Fruit fly (Drosophila melanogaster) whole organism, embryonic: ENCODE data around the gene sdt.

Experiments
- Bdp1 ChIP-seq: fragments of 200-800 bp; sonication (Bioruptor generic); optimal IDR thresholded peaks from 3 replicates; lab custom pipeline; 2016; ENCODE audit warnings: missing biosample characterization, missing genetic modification characterization
- CG10462 ChIP-seq: fragments of 200-800 bp; sonication (Bioruptor generic); optimal IDR thresholded peaks from 2 replicates; lab custom pipeline; 2016; ENCODE audit warnings: missing biosample characterization, missing genetic modification characterization
- CG10979 ChIP-seq: fragments of 200-800 bp; sonication (Bioruptor generic); optimal IDR thresholded peaks from 2 replicates; lab custom pipeline; 2018; ENCODE audit warnings: missing biosample characterization, mild to moderate bottlenecking, missing genetic modification characterization, moderate library complexity
- CG12219 ChIP-seq: fragments of 200-800 bp; sonication (Bioruptor generic); optimal IDR thresholded peaks from 3 replicates; lab custom pipeline; 2018; ENCODE audit warnings: missing biosample characterization, mild to moderate bottlenecking, missing genetic modification characterization
- CG13296 ChIP-seq: fragments of 200-800 bp; sonication (Bioruptor generic); optimal IDR thresholded peaks from 3 replicates; lab custom pipeline; 2018; ENCODE audit warnings: missing biosample characterization, mild to moderate bottlenecking, missing genetic modification characterization
- CG13894 ChIP-seq: fragments of 200-800 bp; sonication (Bioruptor generic); optimal IDR thresholded peaks from 3 replicates; lab custom pipeline; 2018; ENCODE audit warnings: missing biosample characterization, mild to moderate bottlenecking, missing genetic modification characterization, moderate library complexity
- CG15011 ChIP-seq: fragments of 200-800 bp; sonication (Bioruptor generic); optimal IDR thresholded peaks from 3 replicates; lab custom pipeline; 2018; ENCODE audit warnings: missing biosample characterization, mild to moderate bottlenecking, missing genetic modification characterization
- CG17186 ChIP-seq: fragments of 200-800 bp; sonication (Bioruptor generic); optimal IDR thresholded peaks from 3 replicates; lab custom pipeline; 2017; ENCODE audit warnings: missing biosample characterization, missing genetic modification reagents, missing genetic modification characterization
- CG17612 ChIP-seq: fragments of 200-800 bp; sonication (Bioruptor generic); IDR thresholded peaks from 2 replicates; pipeline ENCODE4 v1.3.6; 2022; ENCODE audit warnings: missing biosample characterization, missing genetic modification characterization
- CG18262 ChIP-seq: fragments of 200-800 bp; optimal IDR thresholded peaks from 3 replicates; lab custom pipeline; 2019; ENCODE audit warnings: missing biosample characterization, mild to moderate bottlenecking, missing genetic modification characterization, moderate library complexity
- CG18476 ChIP-seq: fragments of 200-800 bp; sonication (Bioruptor generic); optimal IDR thresholded peaks from 2 replicates; lab custom pipeline; 2016; ENCODE audit warnings: missing biosample characterization, mild to moderate bottlenecking, missing genetic modification characterization
- CG18599 ChIP-seq: fragments of 200-800 bp; sonication (Bioruptor generic); optimal IDR thresholded peaks from 3 replicates; lab custom pipeline; 2017; ENCODE audit warnings: missing biosample characterization, missing genetic modification characterization, mild to moderate bottlenecking, moderate library complexity, missing genetic modification reagents
- CG3847 ChIP-seq: fragments of 200-800 bp; sonication (Bioruptor generic); IDR thresholded peaks from 2 replicates; pipeline ENCODE4 v1.3.6; 2022; ENCODE audit warnings: missing biosample characterization, missing genetic modification characterization
- CG6791 ChIP-seq: fragments of 200-800 bp; sonication (Bioruptor generic); IDR thresholded peaks from 3 replicates; pipeline ENCODE4 v1.3.6; 2022; ENCODE audit warnings: missing biosample characterization, missing genetic modification characterization; ENCODE audit not compliant: partially characterized antibody
- CG7271 ChIP-seq: fragments of 200-800 bp; sonication (Bioruptor generic); optimal IDR thresholded peaks from 2 replicates; lab custom pipeline; 2018; ENCODE audit warnings: missing biosample characterization, mild to moderate bottlenecking, missing genetic modification characterization, moderate library complexity
- CG7786 ChIP-seq: fragments of 200-800 bp; sonication (Bioruptor generic); optimal IDR thresholded peaks from 2 replicates; lab custom pipeline; 2016; ENCODE audit warnings: missing biosample characterization, missing genetic modification characterization
- D19A ChIP-seq: fragments of 200-800 bp; optimal IDR thresholded peaks from 3 replicates; lab custom pipeline; 2019; ENCODE audit warnings: missing biosample characterization, mild to moderate bottlenecking, missing genetic modification characterization, moderate library complexity
- E2f2 ChIP-seq: fragments of 200-800 bp; sonication (Bioruptor generic); IDR thresholded peaks from 2 replicates; pipeline ENCODE4 v1.3.6; 2022; ENCODE audit warnings: missing biosample characterization, missing genetic modification characterization
- ERR ChIP-seq: fragments of 200-800 bp; sonication (Bioruptor generic); optimal IDR thresholded peaks from 2 replicates; lab custom pipeline; 2016; ENCODE audit warnings: missing biosample characterization, missing genetic modification characterization
- Hmx ChIP-seq: fragments of 200-800 bp; sonication (Bioruptor generic); optimal IDR thresholded peaks from 2 replicates; lab custom pipeline; 2016; ENCODE audit warnings: missing biosample characterization, missing genetic modification characterization
- Hr39 ChIP-seq: fragments of >200 bp; optimal IDR thresholded peaks from 2 replicates; lab custom pipeline; 2017
- Lpt ChIP-seq: fragments of >200 bp; optimal IDR thresholded peaks from 2 replicates; lab custom pipeline; 2018; ENCODE audit warnings: missing biosample characterization, missing genetic modification characterization
- Meics ChIP-seq: fragments of 200-800 bp; sonication (Bioruptor generic); optimal IDR thresholded peaks from 2 replicates; lab custom pipeline; 2017; ENCODE audit warnings: missing biosample characterization, mild to moderate bottlenecking, missing genetic modification characterization
- NfI ChIP-seq: fragments of 200-800 bp; sonication (Bioruptor generic); optimal IDR thresholded peaks from 3 replicates; lab custom pipeline; 2018; ENCODE audit warnings: missing biosample characterization, mild to moderate bottlenecking, missing genetic modification characterization, moderate library complexity
- Opbp ChIP-seq: fragments of 200-800 bp; sonication (Bioruptor generic); IDR thresholded peaks from 3 replicates; pipeline ENCODE4 v1.3.6; 2022; ENCODE audit warnings: missing biosample characterization, missing genetic modification characterization; ENCODE audit not compliant: partially characterized antibody
- Ravus ChIP-seq: fragments of 200-800 bp; sonication (Bioruptor generic); IDR thresholded peaks from 2 replicates; pipeline ENCODE4 v1.3.6; 2022; ENCODE audit warnings: missing biosample characterization, missing genetic modification characterization
- TFAM ChIP-seq: fragments of 200-800 bp; sonication (Bioruptor generic); optimal IDR thresholded peaks from 2 replicates; lab custom pipeline; 2017; ENCODE audit warnings: missing biosample characterization, missing genetic modification characterization, inconsistent platforms
- Tbp ChIP-seq: fragments of >200 bp; optimal IDR thresholded peaks from 2 replicates; lab custom pipeline; 2018; ENCODE audit warnings: missing biosample characterization, missing genetic modification characterization
- al ChIP-seq: fragments of 200-800 bp; sonication (Bioruptor generic); IDR thresholded peaks from 2 replicates; pipeline ENCODE4 v1.3.6; 2022; ENCODE audit warnings: missing biosample characterization, missing genetic modification characterization
- bcd ChIP-seq: fragments of 200-800 bp; sonication (Bioruptor generic); optimal IDR thresholded peaks from 2 replicates; lab custom pipeline; 2017; ENCODE audit warnings: missing biosample characterization, mild to moderate bottlenecking, missing genetic modification characterization
- bigmax ChIP-seq: fragments of 200-800 bp; sonication (Bioruptor generic); optimal IDR thresholded peaks from 2 replicates; lab custom pipeline; 2018; ENCODE audit warnings: missing biosample characterization, mild to moderate bottlenecking, missing genetic modification characterization
- bsh ChIP-seq, 2 experiments: fragments of 200-800 bp; sonication (Bioruptor generic); optimal IDR thresholded peaks; 2 replicates each; lab custom pipeline; 2017 to 2018; ENCODE audit warnings: mild to moderate bottlenecking in 2 of 2, missing biosample characterization in 2 of 2, missing genetic modification characterization in 2 of 2, moderate library complexity in 1 of 2
- cad ChIP-seq: fragments of >200 bp; optimal IDR thresholded peaks from 2 replicates; lab custom pipeline; 2017; ENCODE audit warnings: missing biosample characterization, missing genetic modification characterization
- crol ChIP-seq: fragments of 200-800 bp; sonication (Bioruptor generic); IDR thresholded peaks from 2 replicates; pipeline ENCODE4 v1.3.6; 2022; ENCODE audit warnings: missing biosample characterization, missing genetic modification characterization
- dmrt99B ChIP-seq: fragments of 200-800 bp; sonication (Bioruptor generic); optimal IDR thresholded peaks from 2 replicates; lab custom pipeline; 2018; ENCODE audit warnings: missing biosample characterization, mild to moderate bottlenecking, missing genetic modification characterization, moderate library complexity
- en ChIP-seq: fragments of 200-800 bp; sonication (Bioruptor generic); optimal IDR thresholded peaks from 2 replicates; lab custom pipeline; 2016; ENCODE audit warnings: missing biosample characterization, missing genetic modification characterization
- eyg ChIP-seq: fragments of 200-800 bp; sonication (Bioruptor generic); optimal IDR thresholded peaks from 3 replicates; lab custom pipeline; 2016; ENCODE audit warnings: missing biosample characterization, missing genetic modification characterization
- gt ChIP-seq: fragments of 200-800 bp; sonication (Bioruptor generic); IDR thresholded peaks from 2 replicates; pipeline ENCODE4 v1.3.6; 2022; ENCODE audit warnings: missing biosample characterization, missing genetic modification characterization
- ham ChIP-seq: fragments of 200-800 bp; sonication (Bioruptor generic); IDR thresholded peaks from 2 replicates; pipeline ENCODE4 v1.3.6; 2022; ENCODE audit warnings: missing biosample characterization, missing genetic modification characterization
- lilli ChIP-seq: fragments of 200-800 bp; sonication (Bioruptor generic); optimal IDR thresholded peaks from 3 replicates; lab custom pipeline; 2016; ENCODE audit warnings: missing biosample characterization, missing genetic modification characterization
- oc ChIP-seq: fragments of 200-800 bp; sonication (Bioruptor generic); optimal IDR thresholded peaks from 2 replicates; lab custom pipeline; 2018; ENCODE audit warnings: missing biosample characterization, mild to moderate bottlenecking, missing genetic modification characterization, moderate library complexity
- pb ChIP-seq: fragments of 200-800 bp; sonication (Bioruptor generic); optimal IDR thresholded peaks from 3 replicates; lab custom pipeline; 2016; ENCODE audit warnings: missing biosample characterization, missing genetic modification characterization
- run ChIP-seq: fragments of 200-800 bp; sonication (Bioruptor generic); optimal IDR thresholded peaks from 3 replicates; lab custom pipeline; 2018; ENCODE audit warnings: missing biosample characterization, mild to moderate bottlenecking, missing genetic modification characterization
- seq ChIP-seq: fragments of 200-800 bp; sonication (Bioruptor generic); IDR thresholded peaks from 2 replicates; pipeline ENCODE4 v1.3.6; 2022; ENCODE audit warnings: missing biosample characterization, missing genetic modification characterization
- sisA ChIP-seq: fragments of 200-800 bp; sonication (Bioruptor generic); IDR thresholded peaks from 2 replicates; pipeline ENCODE4 v1.3.6; 2022; ENCODE audit warnings: missing biosample characterization, missing genetic modification characterization
- so ChIP-seq: fragments of 200-800 bp; sonication (Bioruptor generic); IDR thresholded peaks from 3 replicates; pipeline ENCODE4 v1.3.6; 2022; ENCODE audit warnings: missing biosample characterization, missing genetic modification characterization
- stc ChIP-seq: fragments of 200-800 bp; sonication (Bioruptor generic); IDR thresholded peaks from 2 replicates; pipeline ENCODE4 v1.3.6; 2022; ENCODE audit warnings: missing biosample characterization, missing genetic modification characterization
- stwl ChIP-seq: fragments of 200-800 bp; sonication (Bioruptor generic); optimal IDR thresholded peaks from 3 replicates; lab custom pipeline; 2018; ENCODE audit warnings: missing biosample characterization, mild to moderate bottlenecking, missing genetic modification characterization, moderate library complexity
- tup ChIP-seq: fragments of 200-800 bp; sonication (Bioruptor generic); optimal IDR thresholded peaks from 2 replicates; lab custom pipeline; 2016; ENCODE audit warnings: missing biosample characterization, mild to moderate bottlenecking, missing genetic modification characterization, moderate library complexity
- wek ChIP-seq: fragments of 200-800 bp; sonication (Bioruptor generic); optimal IDR thresholded peaks from 3 replicates; lab custom pipeline; 2018; ENCODE audit warnings: missing biosample characterization, mild to moderate bottlenecking, missing genetic modification characterization, moderate library complexity

Gene sdt

DNA sequence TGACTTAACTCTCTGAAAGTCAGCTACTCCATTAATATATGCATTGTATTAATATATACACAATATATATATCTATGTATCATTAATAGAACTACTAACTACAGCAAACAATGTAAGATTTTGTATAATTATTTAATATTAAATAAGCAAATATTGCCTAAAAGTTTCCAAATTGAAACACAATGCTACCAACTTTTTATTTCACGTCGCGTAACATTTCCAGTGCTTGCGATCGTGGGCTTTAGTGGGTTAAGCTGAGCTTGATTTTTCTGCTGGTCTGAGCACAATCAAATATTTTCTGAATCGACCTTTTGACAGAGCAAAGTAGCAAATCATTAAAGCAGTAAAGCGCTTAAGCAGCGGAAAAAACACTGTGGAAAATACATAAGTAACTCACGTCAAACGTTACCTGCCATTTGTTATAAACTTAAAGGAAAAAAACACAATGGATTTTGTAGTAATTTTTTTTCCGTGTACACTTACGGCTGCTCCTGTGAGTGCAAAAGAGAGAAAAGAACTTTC lies 80.0 kb downstream of the sdt start (continued):
- no peak for TF ChIP-seq en
- TF ChIP-seq tup (GFP tag; lab: Kevin White, UChicago): no peak
- no peak for TF ChIP-seq CG10462 (GFP tag; lab: Kevin White, UChicago)
- TF ChIP-seq CG17612 (GFP tag; lab: Robert Waterston, UW): no peak
- TF ChIP-seq oc: peak; percentile 24
- no peak for TF ChIP-seq Opbp (GFP tag; lab: Robert Waterston, UW)
- TF ChIP-seq CG12219 (GFP tag; lab: Kevin White, UChicago): no peak
- TF ChIP-seq, all 482 proteins: peak for 4

DNA sequence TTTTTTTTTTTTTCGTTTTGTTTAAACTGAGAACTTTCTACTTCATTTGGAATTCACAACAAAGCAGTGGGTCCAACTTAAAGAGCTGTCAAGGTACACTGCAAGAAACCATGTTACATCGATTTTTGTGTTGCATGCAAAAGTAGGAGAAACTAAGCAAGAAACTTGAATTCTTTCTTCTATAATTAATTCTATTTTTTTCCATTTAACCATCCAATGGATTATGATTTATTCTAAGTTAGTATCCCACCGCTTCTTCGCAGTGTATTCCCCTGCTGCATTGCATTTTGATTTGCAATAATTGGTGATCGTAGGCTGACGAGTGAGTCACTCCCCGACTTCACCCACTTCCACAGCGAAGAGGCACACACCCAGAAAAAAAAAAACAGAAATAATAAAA lies 81.5 kb downstream of the sdt start:
- TF ChIP-seq NfI: no peak
- TF ChIP-seq CG13296 (GFP tag; lab: Kevin White, UChicago): no peak
- TF ChIP-seq so (GFP tag; lab: Robert Waterston, UW): no peak
- TF ChIP-seq ERR: no peak
- no peak for TF ChIP-seq crol (GFP tag; lab: Robert Waterston, UW)
- no peak for TF ChIP-seq seq
- no peak for TF ChIP-seq CG15011
- no peak for TF ChIP-seq E2f2 (GFP tag; lab: Robert Waterston, UW)
- no peak for TF ChIP-seq gt (GFP tag; lab: Robert Waterston, UW)
- TF ChIP-seq D19A (tag; lab: Kevin White, UChicago): no peak
- no peak for TF ChIP-seq CG7786
- TF ChIP-seq CG10462 (GFP tag; lab: Kevin White, UChicago): no peak
- TF ChIP-seq tup (GFP tag; lab: Kevin White, UChicago): no peak
- TF ChIP-seq cad (GFP tag; lab: Kevin White, UChicago): no peak
- peak; percentile 49 for TF ChIP-seq sisA (GFP tag; lab: Robert Waterston, UW)
- TF ChIP-seq CG18476 (GFP tag; lab: Kevin White, UChicago): no peak
- TF ChIP-seq Meics (GFP tag; lab: Kevin White, UChicago): no peak
- no peak for TF ChIP-seq eyg (GFP tag; lab: Kevin White, UChicago)
- no peak for TF ChIP-seq Lpt (GFP tag; lab: Kevin White, UChicago)
- no peak for TF ChIP-seq Hr39 (lab: Kevin White, UChicago)
- no peak for TF ChIP-seq CG3847 (GFP tag; lab: Robert Waterston, UW)
- TF ChIP-seq TFAM: no peak
- no peak for TF ChIP-seq CG18599 (GFP tag; lab: Kevin White, UChicago)
- TF ChIP-seq CG13894 (tag; lab: Kevin White, UChicago): no peak
- no peak for TF ChIP-seq CG17186 (GFP tag; lab: Kevin White, UChicago)
- TF ChIP-seq CG18262: peak; percentile 35
- TF ChIP-seq CG10979 (tag; lab: Kevin White, UChicago): peak; percentile 62
- no peak for TF ChIP-seq al (GFP tag; lab: Robert Waterston, UW)
- no peak for TF ChIP-seq CG7271 (tag; lab: Kevin White, UChicago)
- no peak for TF ChIP-seq Tbp (GFP tag; lab: Kevin White, UChicago)
- TF ChIP-seq CG6791 (GFP tag; lab: Robert Waterston, UW): no peak
- no peak for TF ChIP-seq en
- TF ChIP-seq pb (GFP tag; lab: Kevin White, UChicago): no peak
- peak; percentile 47 for TF ChIP-seq dmrt99B (tag; lab: Kevin White, UChicago)
- TF ChIP-seq lilli (GFP tag; lab: Kevin White, UChicago): no peak
- TF ChIP-seq bigmax (GFP tag; lab: Kevin White, UChicago): no peak
- no peak for TF ChIP-seq stwl (tag; lab: Kevin White, UChicago)
- no peak for TF ChIP-seq stc (GFP tag; lab: Robert Waterston, UW)
- TF ChIP-seq ham: no peak
- no peak for TF ChIP-seq Ravus
- no peak for TF ChIP-seq wek (GFP tag; lab: Kevin White, UChicago)
- TF ChIP-seq bcd: no peak
- peak in 1 of 2 experiments; percentile 72 for TF ChIP-seq bsh (GFP tag; optimal IDR thresholded peaks at IDR 0.05; lab: Kevin White, UChicago)
- no peak for TF ChIP-seq Hmx (GFP tag; lab: Kevin White, UChicago)
- TF ChIP-seq Bdp1 (GFP tag; lab: Kevin White, UChicago): no peak
- TF ChIP-seq run: no peak
